Worm (Caenorhabditis elegans) whole organism, L4 larva: Measurements from ENCODE around the gene egl-45.

Source experiments
- jun-1 ChIP-seq: fragments of 150-350 bp; optimal IDR thresholded peaks from 2 replicates; lab custom pipeline; 2014; ENCODE audit warnings: missing biosample characterization, missing genetic modification reagents, missing genetic modification characterization
- lin-29 ChIP-seq: fragments of 200-800 bp; sonication (Bioruptor generic); IDR thresholded peaks from 2 replicates; pipeline ENCODE4 v1.3.6; 2022; ENCODE audit warnings: missing genetic modification reagents, missing genetic modification characterization, missing compliant biosample characterization
- lin-38 ChIP-seq: fragments of 200-800 bp; sonication (Bioruptor generic); IDR thresholded peaks from 2 replicates; pipeline ENCODE4 v1.3.6; 2022; ENCODE audit warnings: missing genetic modification reagents, missing genetic modification characterization, missing compliant biosample characterization
- set-16 ChIP-seq: fragments of 200-800 bp; sonication (Bioruptor generic); IDR thresholded peaks from 2 replicates; pipeline ENCODE4 v1.3.6; 2022; ENCODE audit warnings: missing genetic modification reagents, missing genetic modification characterization, missing compliant biosample characterization
- snpc-4 ChIP-seq: fragments of 150-350 bp; optimal IDR thresholded peaks from 2 replicates; lab custom pipeline; 2014; ENCODE audit warnings: missing biosample characterization, missing genetic modification characterization
- spr-3 ChIP-seq: fragments of 200-800 bp; sonication (Bioruptor generic); optimal IDR thresholded peaks from 2 replicates; lab custom pipeline; 2018; ENCODE audit warnings: mild to moderate bottlenecking, missing genetic modification characterization, missing compliant biosample characterization
- ztf-11 ChIP-seq: fragments of 150-350 bp; optimal IDR thresholded peaks from 2 replicates; lab custom pipeline; 2014; ENCODE audit warnings: missing biosample characterization, missing genetic modification characterization

DNA sequence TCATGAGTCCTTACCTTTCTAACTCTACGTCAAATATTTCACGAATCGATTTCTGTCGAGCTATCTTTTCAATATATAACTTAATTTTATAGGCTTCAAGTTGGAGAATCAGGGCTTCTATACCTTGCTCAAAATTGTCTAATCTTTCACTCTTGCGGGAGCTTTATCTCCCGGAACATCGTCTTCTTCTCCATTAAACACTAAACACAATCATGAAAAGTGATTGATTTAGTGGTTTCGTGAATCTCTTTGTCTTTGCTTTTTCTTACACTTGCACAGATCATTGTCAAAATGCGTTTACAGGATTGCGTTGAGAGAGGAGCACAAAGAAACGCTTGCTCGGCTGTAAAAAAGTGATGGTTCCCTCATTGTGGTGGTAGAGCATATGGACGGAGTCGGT is 40.0 kb downstream of the egl-45 start:
- no peak for TF ChIP-seq spr-3 (GFP tag; lab: Kevin White, UChicago)
- TF ChIP-seq snpc-4 (tag; lab: Kevin White, UChicago), result no peak
- TF ChIP-seq jun-1 (tag; lab: Kevin White, UChicago), result no peak
- TF ChIP-seq ztf-11, result no peak
- TF ChIP-seq lin-38, result no peak
- TF ChIP-seq set-16 (GFP tag; lab: Robert Waterston, UW), result no peak
- no peak for TF ChIP-seq lin-29 (GFP tag; lab: Robert Waterston, UW)
